Worm (Caenorhabditis elegans) whole organism, young adult: ENCODE measurements around the gene sre-28.

Experiments
- B0336.3 ChIP-seq: fragments of 200-800 bp; sonication (Bioruptor generic); IDR thresholded peaks from 2 replicates; pipeline ENCODE4 v1.3.6; 2022; ENCODE audit warnings: missing genetic modification characterization, missing compliant biosample characterization
- F22D6.2 ChIP-seq: sonication (generic microtip); optimal IDR thresholded peaks from 2 replicates; lab custom pipeline; 2016; ENCODE audit warnings: mild to moderate bottlenecking, missing genetic modification characterization, missing compliant biosample characterization
- F33H1.4 ChIP-seq: fragments of 200-800 bp; sonication (Bioruptor generic); IDR thresholded peaks from 2 replicates; pipeline ENCODE4 v1.3.6; 2022; ENCODE audit warnings: missing genetic modification reagents, missing genetic modification characterization, missing compliant biosample characterization
- F55B11.4 ChIP-seq: sonication (generic microtip); optimal IDR thresholded peaks from 2 replicates; lab custom pipeline; 2016; ENCODE audit warnings: missing compliant biosample characterization, missing genetic modification characterization, borderline replicate concordance; ENCODE audit not compliant: insufficient read depth
- F57C9.4 ChIP-seq: sonication (generic microtip); optimal IDR thresholded peaks from 2 replicates; lab custom pipeline; 2017; ENCODE audit warnings: mild to moderate bottlenecking, missing genetic modification characterization, missing compliant biosample characterization
- T07F8.4 ChIP-seq: sonication (generic microtip); optimal IDR thresholded peaks from 2 replicates; lab custom pipeline; 2016; ENCODE audit warnings: mild to moderate bottlenecking, missing genetic modification characterization, moderate library complexity, missing compliant biosample characterization
- Y53G8AR.9 ChIP-seq: fragments of 200-800 bp; sonication (Bioruptor generic); conservative IDR thresholded peaks from 2 replicates; pipeline ENCODE4 v1.3.6; 2022; ENCODE audit warnings: missing genetic modification reagents, missing genetic modification characterization, missing compliant biosample characterization
- akir-1 ChIP-seq: fragments of 200-800 bp; sonication (Bioruptor generic); optimal IDR thresholded peaks from 2 replicates; lab custom pipeline; 2018; ENCODE audit warnings: mild to moderate bottlenecking, missing genetic modification characterization, moderate library complexity, missing compliant biosample characterization
- ama-1 ChIP-seq, 3 experiments: fragments of 150-350 bp in 1 of 3; sonication (generic microtip) in 2 of 3; optimal IDR thresholded peaks; 2 replicates each; lab custom pipeline; 2014 to 2018; ENCODE audit warnings: missing biosample characterization in 2 of 3, missing genetic modification characterization in 2 of 3, missing genetic modification reagents in 2 of 3
- bed-1 ChIP-seq: fragments of 200-800 bp; sonication (Bioruptor generic); IDR thresholded peaks from 2 replicates; pipeline ENCODE4 v1.3.6; 2022; ENCODE audit warnings: missing genetic modification reagents, missing genetic modification characterization, missing compliant biosample characterization
- bed-2 ChIP-seq: fragments of 200-800 bp; sonication (Bioruptor generic); IDR thresholded peaks from 2 replicates; pipeline ENCODE4 v1.3.6; 2022; ENCODE audit warnings: missing genetic modification reagents, missing genetic modification characterization, missing compliant biosample characterization
- cebp-1 ChIP-seq, 2 experiments: fragments of 200-800 bp in 1 of 2; sonication (Bioruptor generic) in 1 of 2; sonication (generic microtip) in 1 of 2; IDR thresholded peaks in 1 of 2; optimal IDR thresholded peaks in 1 of 2; 2 replicates each; pipeline versions ENCODE4 v1.3.6 to Lab custom; 2017 to 2022; ENCODE audit warnings: missing compliant biosample characterization in 2 of 2, missing genetic modification characterization in 2 of 2, mild to moderate bottlenecking in 1 of 2, missing genetic modification reagents in 1 of 2, moderate library complexity in 1 of 2
- ceh-27 ChIP-seq: fragments of 200-800 bp; sonication (Bioruptor generic); optimal IDR thresholded peaks from 2 replicates; lab custom pipeline; 2018; ENCODE audit warnings: mild to moderate bottlenecking, missing genetic modification characterization, moderate library complexity, missing compliant biosample characterization
- egrh-3 ChIP-seq: fragments of 200-800 bp; sonication (Bioruptor generic); IDR thresholded peaks from 2 replicates; pipeline ENCODE4 v1.3.6; 2022; ENCODE audit warnings: missing genetic modification reagents, missing genetic modification characterization, missing compliant biosample characterization
- hrde-1 ChIP-seq: sonication (generic microtip); optimal IDR thresholded peaks from 2 replicates; lab custom pipeline; 2016; ENCODE audit warnings: missing genetic modification characterization, mild to moderate bottlenecking, missing compliant biosample characterization, moderate library complexity, missing genotype, missing genetic modification reagents, borderline replicate concordance
- lag-1 ChIP-seq: fragments of 200-800 bp; sonication (Bioruptor generic); IDR thresholded peaks from 2 replicates; pipeline ENCODE4 v1.3.6; 2022; ENCODE audit warnings: missing genetic modification reagents, missing genetic modification characterization, missing compliant biosample characterization
- let-607 ChIP-seq, 2 experiments: fragments of 200-800 bp in 1 of 2; sonication (Bioruptor generic) in 1 of 2; sonication (generic microtip) in 1 of 2; optimal IDR thresholded peaks; 2 replicates each; lab custom pipeline; 2016 to 2018; ENCODE audit warnings: mild to moderate bottlenecking in 2 of 2, missing compliant biosample characterization in 2 of 2, missing genetic modification characterization in 2 of 2, moderate library complexity in 2 of 2, missing genotype in 1 of 2
- lin-54 ChIP-seq: fragments of 200-800 bp; sonication (Bioruptor generic); optimal IDR thresholded peaks from 2 replicates; lab custom pipeline; 2018; ENCODE audit warnings: mild to moderate bottlenecking, missing genetic modification characterization, missing compliant biosample characterization
- lsl-1 ChIP-seq: fragments of 200-800 bp; sonication (Bioruptor generic); optimal IDR thresholded peaks from 2 replicates; lab custom pipeline; 2018; ENCODE audit warnings: mild to moderate bottlenecking, missing genetic modification characterization, moderate library complexity, missing compliant biosample characterization
- lsy-27 ChIP-seq: sonication (generic microtip); optimal IDR thresholded peaks from 2 replicates; lab custom pipeline; 2017; ENCODE audit warnings: missing genetic modification characterization, mild to moderate bottlenecking, missing compliant biosample characterization, antibody characterized with exemption, missing genotype, borderline replicate concordance; ENCODE audit not compliant: insufficient read depth
- madf-6 ChIP-seq: fragments of 200-800 bp; sonication (Bioruptor generic); IDR thresholded peaks from 2 replicates; pipeline ENCODE4 v1.3.6; 2022; ENCODE audit warnings: missing genetic modification reagents, missing genetic modification characterization, missing compliant biosample characterization
- nfyb-1 ChIP-seq: fragments of 200-800 bp; sonication (Bioruptor generic); IDR thresholded peaks from 2 replicates; pipeline ENCODE4 v1.3.6; 2022; ENCODE audit warnings: missing genetic modification reagents, missing genetic modification characterization, missing compliant biosample characterization
- nhr-80 ChIP-seq: sonication (generic microtip); optimal IDR thresholded peaks from 2 replicates; lab custom pipeline; 2016; ENCODE audit warnings: missing genetic modification characterization, missing compliant biosample characterization
- snpc-1.1 ChIP-seq: sonication (generic microtip); optimal IDR thresholded peaks from 2 replicates; lab custom pipeline; 2017; ENCODE audit warnings: missing genetic modification characterization, mild to moderate bottlenecking, missing compliant biosample characterization, antibody characterized with exemption, moderate library complexity, missing genotype, missing genetic modification reagents; ENCODE audit not compliant: insufficient read depth
- snpc-1.3 ChIP-seq: sonication (generic microtip); optimal IDR thresholded peaks from 2 replicates; lab custom pipeline; 2017; ENCODE audit warnings: missing genetic modification characterization, mild to moderate bottlenecking, missing compliant biosample characterization, antibody characterized with exemption, moderate library complexity, missing genotype, missing genetic modification reagents; ENCODE audit not compliant: insufficient read depth
- tlf-1 ChIP-seq: fragments of 200-800 bp; sonication (Bioruptor generic); optimal IDR thresholded peaks from 2 replicates; lab custom pipeline; 2018; ENCODE audit warnings: mild to moderate bottlenecking, missing genetic modification characterization, missing compliant biosample characterization
- unc-62 ChIP-seq: fragments of 150-350 bp; optimal IDR thresholded peaks from 2 replicates; lab custom pipeline; 2014; ENCODE audit warnings: missing biosample characterization, missing genetic modification reagents, missing genetic modification characterization
- ztf-22 ChIP-seq: fragments of 200-800 bp; sonication (Bioruptor generic); optimal IDR thresholded peaks from 2 replicates; lab custom pipeline; 2018; ENCODE audit warnings: mild to moderate bottlenecking, missing genetic modification characterization, moderate library complexity, missing compliant biosample characterization
- ztf-28 ChIP-seq: fragments of 200-800 bp; sonication (Bioruptor generic); IDR thresholded peaks from 2 replicates; pipeline ENCODE4 v1.3.6; 2022; ENCODE audit warnings: missing genetic modification reagents, missing genetic modification characterization, missing compliant biosample characterization
- ztf-3 ChIP-seq: fragments of 200-800 bp; sonication (Bioruptor generic); optimal IDR thresholded peaks from 2 replicates; lab custom pipeline; 2018; ENCODE audit warnings: mild to moderate bottlenecking, missing genetic modification characterization, missing compliant biosample characterization
- ztf-6 ChIP-seq: fragments of 200-800 bp; sonication (Bioruptor generic); IDR thresholded peaks from 2 replicates; pipeline ENCODE4 v1.3.6; 2022; ENCODE audit warnings: missing genetic modification reagents, missing genetic modification characterization, missing compliant biosample characterization

The sre-28 gene

ce11 chrV:9925647-9926046, 18.5 kb upstream of the sre-28 start:
- TF ChIP-seq nhr-80 (tag; lab: Kevin White, UChicago) (peak; percentile 87), let-607 (tag; optimal IDR thresholded peaks at IDR 0.05; lab: Kevin White, UChicago) (peak in 1 of 2 experiments; percentile 6), bed-1 (GFP tag; lab: Robert Waterston, UW) (no peak), lag-1 (GFP tag; lab: Robert Waterston, UW) (no peak)

- TF ChIP-seq ama-1 (optimal IDR thresholded peaks at IDR 0.05; lab: Kevin White, UChicago) (no peak), ama-1 (GFP tag; optimal IDR thresholded peaks at IDR 0.05; lab: Kevin White, UChicago) (no peak), bed-1 (GFP tag; lab: Robert Waterston, UW) (no peak), akir-1 (GFP tag; lab: Kevin White, UChicago) (no peak), ztf-3 (GFP tag; lab: Kevin White, UChicago) (no peak)
Measured at ce11 chrV:9926240-9926639, 18.0 kb upstream of the sre-28 start, which contains the start of gene C50H2.13. Gene C50H2.13 (plus strand): TSS chrV:9926540.

- no peak for TF ChIP-seq F57C9.4
- TF ChIP-seq T07F8.4 (tag; lab: Kevin White, UChicago) = no peak
- no peak for TF ChIP-seq lag-1 (GFP tag; lab: Robert Waterston, UW)
- TF ChIP-seq ceh-27 = no peak
- TF ChIP-seq nfyb-1 = 0 out of 2 replicates have a peak, but pooled peaks have one; percentile 53
- TF ChIP-seq hrde-1 (tag; lab: Kevin White, UChicago) = peak; percentile 35
- TF ChIP-seq F22D6.2 = no peak
- no peak for TF ChIP-seq ztf-6
- TF ChIP-seq tlf-1 = no peak
- TF ChIP-seq lsl-1 = peak; percentile 56
- TF ChIP-seq cebp-1 (GFP tag; IDR thresholded peaks at IDR 0.05; lab: Robert Waterston, UW) = no peak
- TF ChIP-seq cebp-1 (tag; optimal IDR thresholded peaks at IDR 0.05; lab: Kevin White, UChicago) = no peak
- no peak for TF ChIP-seq F55B11.4 (tag; lab: Kevin White, UChicago)
- TF ChIP-seq ztf-28 (GFP tag; lab: Robert Waterston, UW) = no peak
- TF ChIP-seq, all 124 proteins: peak for 3
Measured at ce11 chrV:9927381-9927780, 16.8 kb upstream of the sre-28 start.

ce11 chrV:9927954-9928353, 16.2 kb upstream of the sre-28 start:
- TF ChIP-seq nhr-80 (tag; lab: Kevin White, UChicago) (peak; percentile 60), bed-1 (GFP tag; lab: Robert Waterston, UW) (no peak), Y53G8AR.9 (GFP tag; lab: Robert Waterston, UW) (0 out of 2 replicates have a peak, but pooled peaks have one; percentile 44), F33H1.4 (no peak), snpc-1.1 (tag; lab: Kevin White, UChicago) (no peak), B0336.3 (GFP tag; lab: Robert Waterston, UW) (no peak), lin-54 (no peak), unc-62 (GFP tag; lab: Kevin White, UChicago) (no peak), egrh-3 (GFP tag; lab: Robert Waterston, UW) (no peak), ztf-28 (GFP tag; lab: Robert Waterston, UW) (no peak), snpc-1.3 (tag; lab: Kevin White, UChicago) (no peak), madf-6 (GFP tag; lab: Robert Waterston, UW) (no peak), bed-2 (GFP tag; lab: Robert Waterston, UW) (no peak), let-607 (tag; optimal IDR thresholded peaks at IDR 0.05; lab: Kevin White, UChicago) (peak; percentile 43 to 49), ztf-22 (GFP tag; lab: Kevin White, UChicago) (no peak), lsy-27 (no peak)
- TF ChIP-seq, all 124 proteins: peak for 3
